Worm (Caenorhabditis elegans) whole organism, L4 larva: ENCODE measurements around the gene gmeb-3.

Experiments
- F26F4.8 ChIP-seq: fragments of 200-800 bp; sonication (Bioruptor generic); conservative IDR thresholded peaks from 2 replicates; pipeline ENCODE4 v1.3.6; 2022; ENCODE audit warnings: missing genetic modification characterization, missing compliant biosample characterization
- ZK546.5 ChIP-seq, 2 experiments: sonication (generic microtip); optimal IDR thresholded peaks; 2 replicates each; lab custom pipeline; 2017; ENCODE audit warnings: missing biosample characterization in 2 of 2, missing genetic modification characterization in 2 of 2
- aha-1 ChIP-seq: fragments of 150-350 bp; peaks from one replicate; lab custom pipeline; 2014; ENCODE audit warnings: missing biosample characterization, missing genetic modification characterization
- aly-2 ChIP-seq: sonication (generic microtip); optimal IDR thresholded peaks from 2 replicates; lab custom pipeline; 2018; ENCODE audit warnings: missing biosample characterization, missing genetic modification characterization
- ceh-20 ChIP-seq: fragments of 200-800 bp; sonication (Bioruptor generic); IDR thresholded peaks from 2 replicates; pipeline ENCODE4 v1.3.6; 2022; ENCODE audit warnings: missing genetic modification reagents, missing genetic modification characterization, missing compliant biosample characterization
- cey-2 ChIP-seq: sonication (generic microtip); optimal IDR thresholded peaks from 3 replicates; lab custom pipeline; 2017; ENCODE audit warnings: missing genetic modification characterization, mild to moderate bottlenecking, missing compliant biosample characterization, antibody characterized with exemption, borderline replicate concordance; ENCODE audit not compliant: insufficient read depth
- daf-16 ChIP-seq, 3 experiments: sonication (generic microtip); optimal IDR thresholded peaks; 2 replicates each; lab custom pipeline; 2016 to 2017; ENCODE audit warnings: missing genetic modification characterization in 3 of 3, missing genetic modification reagents in 3 of 3, mild to moderate bottlenecking in 2 of 3, missing compliant biosample characterization in 2 of 3, missing biosample characterization in 1 of 3, moderate library complexity in 1 of 3
- dmd-6 ChIP-seq: fragments of 200-800 bp; sonication (Bioruptor generic); IDR thresholded peaks from 2 replicates; pipeline ENCODE4 v1.3.6; 2022; ENCODE audit warnings: missing genetic modification reagents, missing genetic modification characterization, missing compliant biosample characterization
- dmd-8 ChIP-seq: fragments of 200-800 bp; sonication (Bioruptor generic); IDR thresholded peaks from 2 replicates; pipeline ENCODE4 v1.3.6; 2022; ENCODE audit warnings: missing genetic modification characterization, missing compliant biosample characterization
- dve-1 ChIP-seq: sonication (generic microtip); optimal IDR thresholded peaks from 2 replicates; lab custom pipeline; 2017; ENCODE audit warnings: antibody characterized with exemption, mild to moderate bottlenecking, missing genetic modification characterization, missing compliant biosample characterization; ENCODE audit not compliant: insufficient read depth
- hlh-11 ChIP-seq: fragments of 200-800 bp; sonication (Bioruptor generic); optimal IDR thresholded peaks from 2 replicates; lab custom pipeline; 2018; ENCODE audit warnings: mild to moderate bottlenecking, missing genetic modification characterization, missing compliant biosample characterization
- hlh-30 ChIP-seq: sonication (generic microtip); optimal IDR thresholded peaks from 2 replicates; lab custom pipeline; 2017; ENCODE audit warnings: antibody characterized with exemption, mild to moderate bottlenecking, missing genetic modification characterization, missing compliant biosample characterization; ENCODE audit not compliant: insufficient read depth
- hmg-1.1 ChIP-seq: fragments of 200-800 bp; sonication (Bioruptor generic); IDR thresholded peaks from 2 replicates; pipeline ENCODE4 v1.3.6; 2022; ENCODE audit warnings: missing genetic modification reagents, missing genetic modification characterization, missing compliant biosample characterization
- jun-1 ChIP-seq: fragments of 150-350 bp; optimal IDR thresholded peaks from 2 replicates; lab custom pipeline; 2014; ENCODE audit warnings: missing biosample characterization, missing genetic modification reagents, missing genetic modification characterization
- lin-1 ChIP-seq: fragments of 200-800 bp; sonication (Bioruptor generic); IDR thresholded peaks from 2 replicates; pipeline ENCODE4 v1.3.6; 2022; ENCODE audit warnings: missing genetic modification reagents, missing genetic modification characterization, missing compliant biosample characterization
- lin-38 ChIP-seq: fragments of 200-800 bp; sonication (Bioruptor generic); IDR thresholded peaks from 2 replicates; pipeline ENCODE4 v1.3.6; 2022; ENCODE audit warnings: missing genetic modification reagents, missing genetic modification characterization, missing compliant biosample characterization
- lsy-2 ChIP-seq, 2 experiments: fragments of 150-350 bp in 1 of 2; sonication (generic microtip) in 1 of 2; optimal IDR thresholded peaks; 2 replicates each; lab custom pipeline; 2014 to 2017; ENCODE audit warnings: missing biosample characterization in 2 of 2, missing genetic modification characterization in 2 of 2
- madf-5 ChIP-seq, 2 experiments: fragments of 200-800 bp; sonication (Bioruptor generic); IDR thresholded peaks; 2 replicates each; pipeline ENCODE4 v1.3.6; 2022; ENCODE audit warnings: missing compliant biosample characterization in 2 of 2, missing genetic modification characterization in 2 of 2
- mdl-1 ChIP-seq, 2 experiments: fragments of 150-350 bp in 1 of 2; sonication (generic microtip) in 1 of 2; optimal IDR thresholded peaks; 2 replicates each; lab custom pipeline; 2014 to 2017; ENCODE audit warnings: missing biosample characterization in 2 of 2, missing genetic modification characterization in 2 of 2
- mes-2 ChIP-seq: sonication (generic microtip); optimal IDR thresholded peaks from 2 replicates; lab custom pipeline; 2016; ENCODE audit warnings: missing genotype, mild to moderate bottlenecking, missing genetic modification characterization, missing compliant biosample characterization; ENCODE audit not compliant: poor library complexity, severe bottlenecking
- mxl-3 ChIP-seq: fragments of 200-800 bp; sonication (Bioruptor generic); optimal IDR thresholded peaks from 2 replicates; lab custom pipeline; 2018; ENCODE audit warnings: mild to moderate bottlenecking, missing genetic modification characterization, missing compliant biosample characterization
- nhr-11 ChIP-seq: fragments of 150-350 bp; optimal IDR thresholded peaks from 2 replicates; lab custom pipeline; 2014; ENCODE audit warnings: missing biosample characterization, missing genetic modification characterization
- nhr-28 ChIP-seq: fragments of 150-350 bp; optimal IDR thresholded peaks from 2 replicates; lab custom pipeline; 2014; ENCODE audit warnings: missing biosample characterization, missing genetic modification characterization
- nhr-77 ChIP-seq: fragments of 150-350 bp; optimal IDR thresholded peaks from 2 replicates; lab custom pipeline; 2014; ENCODE audit warnings: missing biosample characterization, missing genetic modification characterization
- pqm-1 ChIP-seq: sonication (generic microtip); optimal IDR thresholded peaks from 2 replicates; lab custom pipeline; 2017; ENCODE audit warnings: missing biosample characterization, missing genetic modification characterization
- rbr-2 ChIP-seq: sonication (generic microtip); optimal IDR thresholded peaks from 2 replicates; lab custom pipeline; 2016; ENCODE audit warnings: missing genotype, missing genetic modification characterization, missing compliant biosample characterization
- saeg-2 ChIP-seq: fragments of 200-800 bp; sonication (Bioruptor generic); IDR thresholded peaks from 2 replicates; pipeline ENCODE4 v1.3.6; 2022; ENCODE audit warnings: missing genetic modification reagents, missing genetic modification characterization, missing compliant biosample characterization
- sdz-12 ChIP-seq: fragments of 200-800 bp; sonication (Bioruptor generic); optimal IDR thresholded peaks from 2 replicates; lab custom pipeline; 2018; ENCODE audit warnings: mild to moderate bottlenecking, missing genetic modification characterization, missing compliant biosample characterization
- set-16 ChIP-seq: fragments of 200-800 bp; sonication (Bioruptor generic); IDR thresholded peaks from 2 replicates; pipeline ENCODE4 v1.3.6; 2022; ENCODE audit warnings: missing genetic modification reagents, missing genetic modification characterization, missing compliant biosample characterization
- snpc-4 ChIP-seq: fragments of 150-350 bp; optimal IDR thresholded peaks from 2 replicates; lab custom pipeline; 2014; ENCODE audit warnings: missing biosample characterization, missing genetic modification characterization
- spr-3 ChIP-seq: fragments of 200-800 bp; sonication (Bioruptor generic); optimal IDR thresholded peaks from 2 replicates; lab custom pipeline; 2018; ENCODE audit warnings: mild to moderate bottlenecking, missing genetic modification characterization, missing compliant biosample characterization
- tra-1 ChIP-seq: fragments of 200-800 bp; sonication (Bioruptor generic); IDR thresholded peaks from 2 replicates; pipeline ENCODE4 v1.3.6; 2022; ENCODE audit warnings: missing genetic modification reagents, missing genetic modification characterization, missing compliant biosample characterization
- unc-39 ChIP-seq: sonication (generic microtip); optimal IDR thresholded peaks from 2 replicates; lab custom pipeline; 2017; ENCODE audit warnings: missing biosample characterization, missing genetic modification characterization
- unc-62 ChIP-seq, 3 experiments: fragments of 150-350 bp in 1 of 3; sonication (generic microtip); optimal IDR thresholded peaks in 2 of 3; peaks in 1 of 3; 1 replicate in 1 of 3; 2 replicates in 2 of 3; lab custom pipeline; 2014 to 2017; ENCODE audit warnings: missing biosample characterization in 3 of 3, missing genetic modification characterization in 3 of 3, missing genetic modification reagents in 3 of 3, missing genotype in 1 of 3
- vab-7 ChIP-seq: fragments of 200-800 bp; sonication (Bioruptor generic); IDR thresholded peaks from 2 replicates; pipeline ENCODE4 v1.3.6; 2022; ENCODE audit warnings: missing genetic modification reagents, missing genetic modification characterization, missing compliant biosample characterization
- zfp-2 ChIP-seq: sonication (generic microtip); optimal IDR thresholded peaks from 2 replicates; lab custom pipeline; 2016; ENCODE audit warnings: mild to moderate bottlenecking, missing genetic modification characterization, missing compliant biosample characterization
- zip-2 ChIP-seq: fragments of 150-350 bp; optimal IDR thresholded peaks from 2 replicates; lab custom pipeline; 2014; ENCODE audit warnings: missing biosample characterization, missing genetic modification characterization
- ztf-11 ChIP-seq: fragments of 150-350 bp; optimal IDR thresholded peaks from 2 replicates; lab custom pipeline; 2014; ENCODE audit warnings: missing biosample characterization, missing genetic modification characterization
- ztf-7 ChIP-seq: fragments of 150-350 bp; optimal IDR thresholded peaks from 2 replicates; lab custom pipeline; 2014; ENCODE audit warnings: missing biosample characterization, missing genetic modification characterization

The gmeb-3 gene

ce11 chrIII:3745138-3745537 lies 23.2 kb upstream of the gmeb-3 start, which contains the start of gene lin-48:
Gene lin-48 (plus strand): TSS chrIII:3745438.
- TF ChIP-seq madf-5 (GFP tag; IDR thresholded peaks at IDR 0.05; lab: Robert Waterston, UW) (no peak), cey-2 (tag; lab: Kevin White, UChicago) (no peak), unc-62 (GFP tag; optimal IDR thresholded peaks at IDR 0.05 in 1 of 2; lab: Kevin White, UChicago) (peak in 1 of 2 experiments; percentile 26), unc-62 (tag; optimal IDR thresholded peaks at IDR 0.05; lab: Kevin White, UChicago) (no peak), sdz-12 (GFP tag; lab: Kevin White, UChicago) (no peak), ztf-11 (tag; lab: Kevin White, UChicago) (no peak)

ce11 chrIII:3759312-3759711 lies 9.0 kb upstream of the gmeb-3 start, which contains the start of gene arcp-1:
Gene arcp-1 (minus strand): TSS chrIII:3759412.
- no peak for TF ChIP-seq zfp-2 (tag; lab: Kevin White, UChicago)
- no peak for TF ChIP-seq hlh-11
- no peak for TF ChIP-seq jun-1 (tag; lab: Kevin White, UChicago)
- no peak for TF ChIP-seq tra-1 (GFP tag; lab: Robert Waterston, UW)
- TF ChIP-seq aha-1 (tag; lab: Kevin White, UChicago), result peak; percentile 57
- TF ChIP-seq, all 104 proteins: peak for 1

DNA sequence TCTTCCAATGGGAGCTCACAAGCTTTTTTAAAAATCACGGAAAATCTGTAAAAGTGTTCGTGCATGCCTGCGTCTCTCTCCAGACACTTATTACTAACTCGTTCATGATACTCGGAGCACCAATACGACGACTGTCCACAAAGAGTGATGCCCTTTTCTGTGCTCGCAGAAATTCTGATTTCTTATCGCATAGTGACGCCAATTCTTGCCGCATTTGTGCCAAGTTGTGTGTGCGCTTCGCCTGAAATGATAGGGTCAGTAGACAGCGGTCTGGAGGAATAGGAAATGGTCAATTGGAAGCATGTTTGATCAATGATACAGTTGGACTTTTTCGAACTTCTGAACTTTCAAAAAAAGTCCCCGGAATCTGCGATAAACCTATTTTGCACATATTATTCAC lies 4.3 kb upstream of the gmeb-3 start:
- TF ChIP-seq pqm-1 (tag; lab: Kevin White, UChicago) (peak; percentile 77), nhr-77 (peak; percentile 43), hlh-30 (peak; percentile 11), snpc-4 (no peak), daf-16 (GFP tag; optimal IDR thresholded peaks at IDR 0.05; lab: Kevin White, UChicago) (no peak), daf-16 (tag; optimal IDR thresholded peaks at IDR 0.05; lab: Kevin White, UChicago) (peak; percentile 9), nhr-28 (peak; percentile 77), F26F4.8 (no peak), aly-2 (tag; lab: Kevin White, UChicago) (no peak), mxl-3 (GFP tag; lab: Kevin White, UChicago) (peak; percentile 15), dmd-6 (GFP tag; lab: Robert Waterston, UW) (peak; percentile 63), hlh-11 (peak; percentile 72)
- TF ChIP-seq, all 104 proteins: peak for 8

ce11 chrIII:3764584-3764983 lies 3.7 kb upstream of the gmeb-3 start:
- TF ChIP-seq dve-1 (tag; lab: Kevin White, UChicago), result peak; percentile 40
- TF ChIP-seq daf-16 (GFP tag; optimal IDR thresholded peaks at IDR 0.05; lab: Kevin White, UChicago), result no peak
- peak; percentile 10 for TF ChIP-seq daf-16 (tag; optimal IDR thresholded peaks at IDR 0.05; lab: Kevin White, UChicago)
- no peak for TF ChIP-seq vab-7 (GFP tag; lab: Robert Waterston, UW)

DNA sequence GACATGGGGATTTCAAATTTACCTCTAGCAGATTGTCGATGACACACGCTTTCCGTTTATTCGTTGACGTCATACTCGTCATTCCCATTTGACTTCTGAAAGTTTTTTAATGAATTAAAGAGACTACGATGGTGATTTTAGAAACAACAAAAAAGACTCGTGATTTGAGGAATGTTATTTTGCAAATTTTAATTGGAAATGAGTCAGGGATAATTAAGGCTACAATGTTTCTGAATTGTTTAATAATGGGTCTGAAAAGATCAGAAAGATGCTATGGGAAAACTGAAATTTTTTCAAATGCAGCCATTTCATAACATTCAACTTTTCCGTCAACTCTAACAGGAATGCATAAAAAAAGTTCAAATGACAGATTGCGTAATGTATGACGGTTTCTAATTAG lies 2.8 kb upstream of the gmeb-3 start, which contains the start of gene C44F1.1:
Gene C44F1.1 (minus strand): TSS at position 101 of the 400 bp plus-strand sequence.
- TF ChIP-seq ZK546.5 (tag; optimal IDR thresholded peaks at IDR 0.05; lab: Kevin White, UChicago) (no peak), aha-1 (tag; lab: Kevin White, UChicago) (peak; percentile 10), lin-1 (GFP tag; lab: Robert Waterston, UW) (no peak), ceh-20 (no peak), saeg-2 (no peak), hlh-30 (no peak), spr-3 (GFP tag; lab: Kevin White, UChicago) (no peak)
- TF ChIP-seq, all 104 proteins: peak for 1

DNA sequence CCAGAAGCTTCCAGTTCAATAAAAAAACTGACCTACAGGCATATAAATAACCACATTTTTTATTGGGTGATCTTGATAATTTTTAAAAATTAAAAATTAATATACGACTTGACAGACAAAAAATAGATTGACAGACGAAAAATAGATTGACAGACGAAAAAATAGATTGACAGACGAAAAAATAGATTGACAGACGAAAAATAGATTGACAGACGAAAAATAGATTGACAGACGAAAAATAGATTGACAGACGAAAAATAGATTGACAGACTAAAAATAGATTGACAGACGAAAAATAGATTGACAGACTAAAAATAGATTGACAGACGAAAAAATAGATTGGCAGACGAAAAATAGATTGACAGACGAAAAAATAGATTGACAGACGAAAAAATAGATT lies 2.1 kb downstream of the gmeb-3 start:
- TF ChIP-seq set-16 (GFP tag; lab: Robert Waterston, UW), result peak; percentile 42

DNA sequence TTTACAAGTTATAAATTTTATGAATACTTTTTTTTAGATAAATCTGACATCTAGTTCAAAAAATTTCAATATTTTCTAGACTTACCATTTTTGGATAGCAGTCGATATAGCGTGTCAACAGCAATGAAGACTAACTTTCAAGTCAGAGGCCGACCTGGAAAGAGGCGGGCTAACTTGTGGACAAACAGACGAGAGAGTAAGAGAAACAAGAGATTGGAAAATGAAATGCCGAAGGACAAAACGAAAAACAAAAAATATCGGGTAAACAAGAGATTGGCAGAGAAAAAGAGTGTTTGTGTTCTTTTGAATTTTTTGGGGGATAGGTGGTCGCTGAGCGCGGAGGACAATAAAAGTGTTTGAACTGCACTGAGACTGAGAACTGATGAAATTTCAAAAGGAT lies 4.9 kb downstream of the gmeb-3 start, which contains the start of gene lec-4:
Gene lec-4 (minus strand): TSS at position 154 of the 400 bp plus-strand sequence.
- TF ChIP-seq mdl-1 (tag; optimal IDR thresholded peaks at IDR 0.05; lab: Kevin White, UChicago) (peak in 1 of 2 experiments; percentile 61), zip-2 (tag; lab: Kevin White, UChicago) (no peak), dve-1 (tag; lab: Kevin White, UChicago) (peak; percentile 76), dmd-8 (no peak), unc-39 (tag; lab: Kevin White, UChicago) (no peak), lsy-2 (tag; optimal IDR thresholded peaks at IDR 0.05; lab: Kevin White, UChicago) (peak; percentile 24 to 53), aha-1 (tag; lab: Kevin White, UChicago) (peak; percentile 98), rbr-2 (tag; lab: Kevin White, UChicago) (peak; percentile 30), ztf-7 (tag; lab: Kevin White, UChicago) (no peak), nhr-28 (peak; percentile 16), lin-38 (GFP tag; lab: Robert Waterston, UW) (no peak), mes-2 (tag; lab: Kevin White, UChicago) (peak; percentile 57), hmg-1.1 (GFP tag; lab: Robert Waterston, UW) (peak; percentile 29; the same call in 1 of the 2 replicates), nhr-11 (tag; lab: Kevin White, UChicago) (peak; percentile 69)
